Worm (Caenorhabditis elegans) whole organism, L4/young adult: Measurements from ENCODE around the gene ZK813.4.

ENCODE experiments used
- W03F9.2 ChIP-seq: fragments of 150-350 bp; optimal IDR thresholded peaks from 2 replicates; lab custom pipeline; 2014; ENCODE audit warnings: missing biosample characterization, missing genetic modification characterization
- him-1 ChIP-seq: sonication (generic microtip); optimal IDR thresholded peaks from 2 replicates; lab custom pipeline; 2016; ENCODE audit warnings: missing genotype, missing genetic modification reagents, missing genetic modification characterization, missing compliant biosample characterization

DNA sequence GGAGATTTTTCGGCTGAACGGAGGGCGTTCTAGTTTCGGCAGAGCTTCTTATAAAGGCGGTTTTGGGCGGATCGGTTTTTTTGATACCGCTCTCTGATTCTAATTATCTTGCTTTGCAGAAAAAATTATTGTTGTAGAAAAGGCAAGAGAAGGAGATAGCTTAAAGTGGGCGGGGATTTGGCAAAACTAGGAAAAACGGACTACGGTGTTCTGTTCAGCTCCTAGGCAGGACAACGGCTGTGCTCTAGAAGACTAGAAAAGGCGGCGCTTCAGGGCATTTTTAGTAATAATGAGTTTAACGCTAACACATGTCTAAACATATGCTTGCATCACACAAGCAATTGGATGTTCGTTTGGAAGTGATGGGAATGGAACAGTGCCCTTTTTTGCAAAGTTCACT lies 10.8 kb downstream of the ZK813.4 start, which contains the start of gene C04F6.7:
- TF ChIP-seq him-1 (tag; lab: Kevin White, UChicago) (no peak), W03F9.2 (tag; lab: Kevin White, UChicago) (no peak)
